Fruit fly (Drosophila melanogaster): ENCODE results near the gene ssx.
A peak's percentile ranks its signal among the peaks of the same experiment; 100 is the strongest.

Gene ssx

DNA sequence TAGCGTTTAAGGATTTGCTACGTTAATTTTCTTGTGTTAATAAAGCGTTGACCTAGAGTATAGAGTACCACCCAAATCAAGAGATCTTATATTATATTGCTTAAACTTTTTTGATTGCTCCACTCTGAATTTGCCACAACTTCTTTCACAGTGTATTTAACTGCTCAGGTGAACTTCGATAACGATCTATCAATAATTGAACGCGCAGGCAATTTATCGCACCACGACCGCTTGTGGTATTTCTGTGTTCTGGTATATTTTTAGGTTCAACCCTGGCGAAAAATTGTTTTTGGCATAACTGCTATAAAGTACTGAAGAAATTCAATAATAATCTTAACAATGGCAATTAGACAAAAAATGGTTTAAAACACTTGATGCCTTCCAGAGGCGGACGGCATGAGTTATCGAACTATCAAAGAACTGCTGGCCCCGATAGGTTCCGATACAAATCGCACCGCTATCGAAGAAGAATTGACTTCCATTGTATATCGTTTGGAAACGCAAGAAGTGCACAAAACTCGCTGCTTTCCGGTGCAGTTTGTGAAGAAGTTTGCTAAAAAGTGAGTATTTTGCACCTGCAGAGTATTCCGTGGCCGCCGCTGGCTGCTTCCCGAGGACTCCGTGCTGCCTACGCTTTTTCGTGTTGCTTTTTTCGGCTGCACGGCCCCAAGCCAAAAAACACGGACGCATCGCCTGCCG lies at the start of gene ssx (continued):
- TF ChIP-seq pzg (GFP tag; optimal IDR thresholded peaks at IDR 0.05) (peak; percentile 62), CG17186 (GFP tag; optimal IDR thresholded peaks at IDR 0.05) (peak; percentile 70), caup (GFP tag; optimal IDR thresholded peaks at IDR 0.05; ENCODE audit: severe bottlenecking) (no peak), slou (GFP tag; optimal IDR thresholded peaks at IDR 0.05) (no peak), sna (GFP tag; IDR thresholded peaks at IDR 0.05; ENCODE audit: partially characterized antibody) (peak; percentile 92), CG9876 (GFP tag; optimal IDR thresholded peaks at IDR 0.05) (no peak), Atf3 (GFP tag; optimal IDR thresholded peaks at IDR 0.05) (no peak), BtbVII (GFP tag; optimal IDR thresholded peaks at IDR 0.05) (no peak), CG8290 (GFP tag; optimal IDR thresholded peaks at IDR 0.05) (peak; percentile 36), CG8290 (tag; optimal IDR thresholded peaks at IDR 0.05) (peak in 1 of 2 experiments; percentile 62), Mes4 (GFP tag; optimal IDR thresholded peaks at IDR 0.05) (peak; percentile 53), pan (optimal IDR thresholded peaks at IDR 0.05) (no peak), pan (GFP tag; optimal IDR thresholded peaks at IDR 0.05 in 1 of 2, IDR thresholded peaks at IDR 0.05 in 1 of 2) (peak in 1 of 2 experiments; percentile 60), HHEX (GFP tag; optimal IDR thresholded peaks at IDR 0.05) (no peak), knrl (GFP tag; IDR thresholded peaks at IDR 0.05; ENCODE audit: partially characterized antibody) (peak; percentile 76), Hr3 (GFP tag; optimal IDR thresholded peaks at IDR 0.05) (peak; percentile 22), E2f2 (GFP tag; IDR thresholded peaks at IDR 0.05) (peak; percentile 23), sens-2 (GFP tag; IDR thresholded peaks at IDR 0.05) (no peak), Trl (optimal IDR thresholded peaks at IDR 0.05) (no peak), Trl (GFP tag; optimal IDR thresholded peaks at IDR 0.05) (peak; percentile 13), Lhr (GFP tag; optimal IDR thresholded peaks at IDR 0.05) (peak; percentile 15), CG34376 (GFP tag; optimal IDR thresholded peaks at IDR 0.05) (no peak), bab2 (GFP tag; optimal IDR thresholded peaks at IDR 0.05) (peak; percentile 14), vnd (GFP tag; IDR thresholded peaks at IDR 0.05; ENCODE audit: partially characterized antibody) (peak; percentile 89), ara (GFP tag; IDR thresholded peaks at IDR 0.05) (peak; percentile 61; the same call in 1 of the 2 replicates), CG43689 (GFP tag; IDR thresholded peaks at IDR 0.05) (peak; percentile 50; the same call in 1 of the 2 replicates), Mad (GFP tag; optimal IDR thresholded peaks at IDR 0.05) (peak; percentile 10), CG1647 (GFP tag; optimal IDR thresholded peaks at IDR 0.05) (peak; percentile 13), odd (GFP tag; optimal IDR thresholded peaks at IDR 0.05) (no peak), CG9727 (GFP tag; optimal IDR thresholded peaks at IDR 0.05) (peak; percentile 33), CG12659 (GFP tag; optimal IDR thresholded peaks at IDR 0.05) (peak; percentile 70), CG1603 (tag; optimal IDR thresholded peaks at IDR 0.05) (peak; percentile 56), sug (tag; optimal IDR thresholded peaks at IDR 0.05) (peak; percentile 36), Sry-δ (GFP tag; optimal IDR thresholded peaks at IDR 0.05) (peak; percentile 83), CG9797 (GFP tag; optimal IDR thresholded peaks at IDR 0.05) (peak; percentile 30), nerfin-2 (GFP tag; IDR thresholded peaks at IDR 0.05; ENCODE audit: partially characterized antibody) (peak; percentile 96), oc (tag; optimal IDR thresholded peaks at IDR 0.05) (no peak), Oaz (GFP tag; IDR thresholded peaks at IDR 0.05) (no peak), Sox100B (GFP tag; optimal IDR thresholded peaks at IDR 0.05) (no peak), MESR4 (GFP tag; optimal IDR thresholded peaks at IDR 0.05) (peak; percentile 84), CG10366 (GFP tag; IDR thresholded peaks at IDR 0.05) (peak; percentile 55), Gsc (GFP tag; IDR thresholded peaks at IDR 0.05) (no peak), Xrp1 (GFP tag; IDR thresholded peaks at IDR 0.05) (peak; percentile 59), CG11560 (tag; IDR thresholded peaks at IDR 0.05) (no peak), Oli (tag; optimal IDR thresholded peaks at IDR 0.05) (peak; percentile 4), CG9215 (GFP tag; IDR thresholded peaks at IDR 0.05) (no peak), lab (GFP tag; optimal IDR thresholded peaks at IDR 0.05) (no peak), Hr39 (optimal IDR thresholded peaks at IDR 0.05) (no peak), lmd (GFP tag; IDR thresholded peaks at IDR 0.05) (peak; percentile 43; the same call in 1 of the 2 replicates), NFAT (GFP tag; IDR thresholded peaks at IDR 0.05) (no peak), HLH54F (GFP tag; optimal IDR thresholded peaks at IDR 0.05) (peak; percentile 36)

Data from whole organism, embryonic.